Worm (Caenorhabditis elegans) whole organism, L2 larva: ENCODE measurements around the gene C50F4.1.
A peak's percentile ranks its signal among the peaks of the same experiment; 100 is the strongest.

Source experiments
- C34F6.9 ChIP-seq: fragments of 150-350 bp; optimal IDR thresholded peaks from 2 replicates; lab custom pipeline; 2014; ENCODE audit warnings: missing biosample characterization, missing genetic modification characterization
- ZK546.5 ChIP-seq: sonication (generic microtip); optimal IDR thresholded peaks from 2 replicates; lab custom pipeline; 2017; ENCODE audit warnings: missing biosample characterization, missing genetic modification characterization
- alr-1 ChIP-seq: fragments of 150-350 bp; optimal IDR thresholded peaks from 2 replicates; lab custom pipeline; 2014; ENCODE audit warnings: missing biosample characterization, missing genetic modification characterization
- aly-2 ChIP-seq: fragments of 150-350 bp; optimal IDR thresholded peaks from 2 replicates; lab custom pipeline; 2014; ENCODE audit warnings: missing biosample characterization, missing genetic modification characterization
- blmp-1 ChIP-seq: sonication (generic microtip); optimal IDR thresholded peaks from 2 replicates; lab custom pipeline; 2017; ENCODE audit warnings: missing genetic modification characterization, mild to moderate bottlenecking, missing compliant biosample characterization, antibody characterized with exemption, moderate library complexity; ENCODE audit not compliant: insufficient read depth
- ceh-16 ChIP-seq: fragments of 150-350 bp; optimal IDR thresholded peaks from 2 replicates; lab custom pipeline; 2014; ENCODE audit warnings: missing biosample characterization, missing genetic modification characterization
- ceh-82 ChIP-seq: fragments of 150-350 bp; optimal IDR thresholded peaks from 2 replicates; lab custom pipeline; 2014; ENCODE audit warnings: missing biosample characterization, missing genetic modification characterization
- crh-2 ChIP-seq: sonication (generic microtip); optimal IDR thresholded peaks from 2 replicates; lab custom pipeline; 2017; ENCODE audit warnings: missing biosample characterization, missing genetic modification characterization
- egl-27 ChIP-seq: sonication (generic microtip); optimal IDR thresholded peaks from 3 replicates; lab custom pipeline; 2017; ENCODE audit warnings: missing biosample characterization, missing genetic modification reagents, missing genetic modification characterization
- elt-1 ChIP-seq: fragments of 150-350 bp; optimal IDR thresholded peaks from 2 replicates; lab custom pipeline; 2014; ENCODE audit warnings: missing biosample characterization, missing genetic modification characterization
- fos-1 ChIP-seq: fragments of 150-350 bp; optimal IDR thresholded peaks from 2 replicates; lab custom pipeline; 2014; ENCODE audit warnings: missing biosample characterization, missing genetic modification characterization
- gmeb-1 ChIP-seq: fragments of 150-350 bp; optimal IDR thresholded peaks from 2 replicates; lab custom pipeline; 2014; ENCODE audit warnings: missing biosample characterization, missing genetic modification characterization
- lin-11 ChIP-seq: fragments of 150-350 bp; sonication (generic microtip); optimal IDR thresholded peaks from 2 replicates; lab custom pipeline; 2014; ENCODE audit warnings: missing biosample characterization, missing genetic modification characterization, inconsistent platforms, mixed read lengths
- lin-13 ChIP-seq: fragments of 150-350 bp; optimal IDR thresholded peaks from 2 replicates; lab custom pipeline; 2014; ENCODE audit warnings: missing biosample characterization, missing genetic modification reagents, missing genetic modification characterization
- lsy-2 ChIP-seq, 2 experiments: fragments of 150-350 bp in 1 of 2; sonication (generic microtip) in 1 of 2; optimal IDR thresholded peaks; 2 replicates each; lab custom pipeline; 2014 to 2017; ENCODE audit warnings: missing biosample characterization in 2 of 2, missing genetic modification characterization in 2 of 2
- nhr-10 ChIP-seq: sonication (generic microtip); optimal IDR thresholded peaks from 2 replicates; lab custom pipeline; 2017; ENCODE audit warnings: missing biosample characterization, missing genetic modification characterization
- nhr-11 ChIP-seq: fragments of 150-350 bp; optimal IDR thresholded peaks from 2 replicates; lab custom pipeline; 2014; ENCODE audit warnings: missing biosample characterization, missing genetic modification characterization
- nhr-12 ChIP-seq: fragments of 150-350 bp; optimal IDR thresholded peaks from 2 replicates; lab custom pipeline; 2014; ENCODE audit warnings: missing biosample characterization, missing genetic modification characterization
- nhr-129 ChIP-seq: fragments of 150-350 bp; optimal IDR thresholded peaks from 2 replicates; lab custom pipeline; 2014; ENCODE audit warnings: missing biosample characterization, missing genetic modification characterization
- nhr-21 ChIP-seq: fragments of 150-350 bp; optimal IDR thresholded peaks from 2 replicates; lab custom pipeline; 2014; ENCODE audit warnings: missing biosample characterization, missing genetic modification characterization
- nhr-23 ChIP-seq: fragments of 150-350 bp; optimal IDR thresholded peaks from 2 replicates; lab custom pipeline; 2014; ENCODE audit warnings: missing biosample characterization, missing genetic modification reagents, missing genetic modification characterization
- nhr-237 ChIP-seq: fragments of 150-350 bp; optimal IDR thresholded peaks from 2 replicates; lab custom pipeline; 2014; ENCODE audit warnings: missing biosample characterization, missing genetic modification characterization
- nhr-25 ChIP-seq: fragments of 150-350 bp; sonication (generic microtip); optimal IDR thresholded peaks from 3 replicates; lab custom pipeline; 2014; ENCODE audit warnings: missing biosample characterization, missing genetic modification characterization
- nhr-6 ChIP-seq: fragments of 150-350 bp; optimal IDR thresholded peaks from 2 replicates; lab custom pipeline; 2014; ENCODE audit warnings: missing biosample characterization, missing genetic modification characterization
- nhr-77 ChIP-seq: fragments of 150-350 bp; optimal IDR thresholded peaks from 2 replicates; lab custom pipeline; 2014; ENCODE audit warnings: missing biosample characterization, missing genetic modification characterization
- sem-4 ChIP-seq: fragments of 150-350 bp; optimal IDR thresholded peaks from 2 replicates; lab custom pipeline; 2014; ENCODE audit warnings: missing biosample characterization, missing genetic modification reagents, missing genetic modification characterization
- skn-1 ChIP-seq: sonication (generic microtip); optimal IDR thresholded peaks from 2 replicates; lab custom pipeline; 2017; ENCODE audit warnings: missing biosample characterization, missing genetic modification characterization
- sma-9 ChIP-seq, 2 experiments: fragments of 150-350 bp in 1 of 2; sonication (generic microtip) in 1 of 2; optimal IDR thresholded peaks; 2 replicates each; lab custom pipeline; 2014 to 2016; ENCODE audit warnings: missing genetic modification characterization in 2 of 2, mild to moderate bottlenecking in 1 of 2, missing biosample characterization in 1 of 2, missing compliant biosample characterization in 1 of 2, missing genetic modification reagents in 1 of 2, moderate library complexity in 1 of 2
- snpc-4 ChIP-seq: fragments of 150-350 bp; optimal IDR thresholded peaks from 2 replicates; lab custom pipeline; 2014; ENCODE audit warnings: missing biosample characterization, missing genetic modification characterization
- unc-39 ChIP-seq: fragments of 150-350 bp; optimal IDR thresholded peaks from 2 replicates; lab custom pipeline; 2014; ENCODE audit warnings: missing biosample characterization, missing genetic modification characterization
- unc-55 ChIP-seq: fragments of 150-350 bp; sonication (generic microtip); optimal IDR thresholded peaks from 3 replicates; lab custom pipeline; 2014; ENCODE audit warnings: missing biosample characterization, missing genetic modification reagents, missing genetic modification characterization
- zag-1 ChIP-seq: fragments of 150-350 bp; optimal IDR thresholded peaks from 2 replicates; lab custom pipeline; 2014; ENCODE audit warnings: missing biosample characterization, missing genetic modification characterization
- ztf-1 ChIP-seq: fragments of 200-800 bp; sonication (Bioruptor generic); conservative IDR thresholded peaks from 2 replicates; pipeline ENCODE4 v1.3.6; 2022; ENCODE audit warnings: missing genetic modification characterization, missing compliant biosample characterization

The C50F4.1 gene

DNA sequence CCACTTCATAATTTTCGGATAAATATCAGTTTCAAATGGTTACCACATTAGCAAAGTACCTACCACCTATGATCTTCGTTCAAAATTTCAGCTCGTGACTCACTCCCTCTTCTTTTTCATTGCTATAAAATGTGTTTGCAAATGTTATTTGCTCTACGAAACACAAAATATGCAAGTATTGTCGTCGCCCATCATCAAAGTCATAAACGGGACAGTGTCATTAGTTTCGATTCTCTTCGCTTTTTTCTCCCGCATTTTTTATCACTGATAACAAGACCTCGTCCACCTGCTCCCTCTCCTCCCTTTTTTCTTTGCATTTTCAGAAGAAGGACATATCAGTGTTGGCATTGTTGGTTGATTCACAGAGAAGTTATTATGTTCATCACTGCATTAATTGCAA is at the start of gene C50F4.1:
Gene C50F4.1, plus strand, starts transcription at position 324 of the 400 bp plus-strand sequence.
- TF ChIP-seq nhr-23 (no peak), fos-1 (tag; lab: Kevin White, UChicago) (peak; percentile 88), nhr-21 (tag; lab: Kevin White, UChicago) (no peak), nhr-12 (tag; lab: Kevin White, UChicago) (no peak), gmeb-1 (peak; percentile 3), sma-9 (GFP tag; optimal IDR thresholded peaks at IDR 0.05; lab: Kevin White, UChicago) (peak; percentile 45), sma-9 (tag; optimal IDR thresholded peaks at IDR 0.05; lab: Kevin White, UChicago) (no peak), skn-1 (tag; lab: Kevin White, UChicago) (no peak), nhr-6 (tag; lab: Kevin White, UChicago) (no peak), snpc-4 (no peak), crh-2 (tag; lab: Kevin White, UChicago) (peak; percentile 17), unc-39 (tag; lab: Kevin White, UChicago) (no peak), nhr-77 (tag; lab: Kevin White, UChicago) (no peak), alr-1 (tag; lab: Kevin White, UChicago) (no peak)

ce11 chrV:9477863-9478262 is 48.7 kb upstream of the C50F4.1 start, which contains the start of gene nas-3:
Gene nas-3 (plus strand): TSS chrV:9478163.
- TF ChIP-seq lin-11 (tag; lab: Kevin White, UChicago) (no peak), blmp-1 (tag; lab: Kevin White, UChicago) (no peak), unc-55 (no peak), nhr-10 (tag; lab: Kevin White, UChicago) (no peak), gmeb-1 (no peak), C34F6.9 (tag; lab: Kevin White, UChicago) (no peak), aly-2 (tag; lab: Kevin White, UChicago) (no peak), elt-1 (no peak), sma-9 (GFP tag; optimal IDR thresholded peaks at IDR 0.05; lab: Kevin White, UChicago) (no peak), sma-9 (tag; optimal IDR thresholded peaks at IDR 0.05; lab: Kevin White, UChicago) (no peak), lsy-2 (tag; optimal IDR thresholded peaks at IDR 0.05; lab: Kevin White, UChicago) (no peak), zag-1 (no peak), sem-4 (tag; lab: Kevin White, UChicago) (no peak)

ce11 chrV:9480566-9480965 is 46.0 kb upstream of the C50F4.1 start, which contains the start of gene K06A4.6:
Gene K06A4.6 (minus strand): TSS chrV:9480666.
- TF ChIP-seq blmp-1 (tag; lab: Kevin White, UChicago) (no peak), lsy-2 (tag; optimal IDR thresholded peaks at IDR 0.05; lab: Kevin White, UChicago) (no peak), unc-39 (tag; lab: Kevin White, UChicago) (no peak), nhr-129 (tag; lab: Kevin White, UChicago) (no peak), ceh-82 (tag; lab: Kevin White, UChicago) (no peak), elt-1 (no peak), gmeb-1 (no peak), unc-55 (no peak), nhr-11 (no peak), snpc-4 (no peak)

DNA sequence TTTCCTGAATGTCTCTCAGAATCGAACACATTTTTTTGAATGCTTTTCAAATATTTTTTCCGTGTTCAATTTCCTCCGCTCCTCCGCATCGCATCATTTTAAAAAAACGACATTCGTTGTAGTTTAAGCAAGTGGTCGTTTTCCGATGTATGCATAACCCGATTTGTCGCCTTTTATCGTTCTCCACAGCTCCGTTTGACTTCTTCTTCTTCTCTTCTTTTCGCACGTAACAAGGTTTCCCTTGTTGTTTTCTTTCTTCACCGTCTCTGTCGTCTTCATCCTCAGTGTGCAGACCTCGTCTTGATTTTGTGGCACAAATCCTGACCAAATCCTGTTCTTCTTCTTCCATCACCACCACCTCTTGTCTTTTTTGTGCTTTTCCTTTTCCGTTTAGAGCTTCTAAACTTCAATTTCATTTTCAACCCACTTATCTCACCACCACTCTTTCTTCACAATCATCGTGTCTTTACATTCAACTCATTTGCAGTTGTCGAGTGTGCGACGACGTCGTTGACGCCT is 42.8 kb upstream of the C50F4.1 start, which contains the start of gene K06A4.2:
Gene K06A4.2, plus strand, starts transcription at position 469 of the 519 bp plus-strand sequence.
- TF ChIP-seq elt-1 (no peak), ztf-1 (no peak)
- TF ChIP-seq, all 48 proteins: peak for 0

ce11 chrV:9485508-9485907 is 41.1 kb upstream of the C50F4.1 start:
- no peak for TF ChIP-seq lsy-2 (tag; optimal IDR thresholded peaks at IDR 0.05; lab: Kevin White, UChicago)
- TF ChIP-seq nhr-25, result no peak
- no peak for TF ChIP-seq nhr-6 (tag; lab: Kevin White, UChicago)
- no peak for TF ChIP-seq ZK546.5 (tag; lab: Kevin White, UChicago)
- no peak for TF ChIP-seq zag-1
- TF ChIP-seq unc-55, result no peak
- no peak for TF ChIP-seq ceh-16
- TF ChIP-seq nhr-11, result no peak
- TF ChIP-seq sma-9 (GFP tag; optimal IDR thresholded peaks at IDR 0.05; lab: Kevin White, UChicago), result no peak
- no peak for TF ChIP-seq sma-9 (tag; optimal IDR thresholded peaks at IDR 0.05; lab: Kevin White, UChicago)
- no peak for TF ChIP-seq nhr-237 (tag; lab: Kevin White, UChicago)
- no peak for TF ChIP-seq sem-4 (tag; lab: Kevin White, UChicago)
- TF ChIP-seq ceh-82 (tag; lab: Kevin White, UChicago), result no peak
- no peak for TF ChIP-seq lin-13 (GFP tag; lab: Kevin White, UChicago)
- no peak for TF ChIP-seq nhr-10 (tag; lab: Kevin White, UChicago)
- TF ChIP-seq C34F6.9 (tag; lab: Kevin White, UChicago), result no peak
- no peak for TF ChIP-seq fos-1 (tag; lab: Kevin White, UChicago)
- TF ChIP-seq blmp-1 (tag; lab: Kevin White, UChicago), result no peak
- TF ChIP-seq egl-27 (tag; lab: Kevin White, UChicago), result no peak
